Worm (Caenorhabditis elegans): ENCODE measurements around the gene clec-119.

DNA sequence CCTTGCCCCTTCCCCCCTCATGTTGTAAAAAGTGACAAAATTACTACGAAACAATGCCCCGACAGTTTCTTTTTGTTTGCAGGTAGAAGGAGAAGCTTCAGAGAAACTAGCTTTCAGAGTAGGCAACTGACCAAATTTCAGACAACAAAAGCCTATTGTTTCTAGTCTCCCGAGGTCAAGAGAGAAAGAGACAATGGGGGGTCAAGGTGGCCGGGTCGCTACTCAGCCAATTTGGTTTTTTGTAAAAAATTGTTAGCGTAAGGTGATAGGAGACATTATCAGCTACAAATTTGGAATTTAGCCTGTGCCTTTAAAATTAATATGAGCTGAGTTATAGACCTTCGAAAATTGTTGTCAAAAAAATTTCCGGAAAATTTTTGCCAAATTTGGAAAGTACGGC, 20.8 kb upstream of the clec-119 start:
- no peak for TF ChIP-seq hmbx-1 (tag; optimal IDR thresholded peaks at IDR 0.05)
- no peak for TF ChIP-seq flt-1 (GFP tag; IDR thresholded peaks at IDR 0.05)
- TF ChIP-seq ama-1 (optimal IDR thresholded peaks at IDR 0.05), result no peak
- no peak for TF ChIP-seq pes-1 (GFP tag; IDR thresholded peaks at IDR 0.05)
- no peak for TF ChIP-seq hnd-1 (tag; optimal IDR thresholded peaks at IDR 0.05)
